Worm (Caenorhabditis elegans): ENCODE results near the gene F36A4.5.
A peak's percentile ranks its signal among the peaks of the same experiment; 100 is the strongest.

Gene F36A4.5

DNA sequence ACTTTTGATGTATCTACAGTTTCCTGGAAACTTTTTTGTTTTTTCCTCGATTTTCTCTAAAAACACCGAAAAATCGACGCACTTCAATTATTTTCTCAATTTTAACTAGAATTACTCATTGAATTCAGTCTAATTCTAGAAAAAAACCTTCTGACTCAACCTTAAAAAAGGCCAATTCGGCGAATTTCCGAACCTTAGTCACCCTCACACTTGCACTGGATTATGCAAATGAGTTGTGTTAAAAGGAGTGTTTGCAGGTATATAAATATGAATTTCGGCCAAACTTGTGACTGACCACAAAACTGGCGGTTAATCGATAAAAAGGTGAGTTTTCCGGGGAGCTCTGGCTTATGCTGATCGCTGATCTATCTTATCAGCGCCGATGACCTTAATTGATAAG, 18.8 kb upstream of the F36A4.5 start, which contains the start of gene ttr-20:
Gene ttr-20 (plus strand): TSS at position 301 of the 400 bp plus-strand sequence.
- no peak for TF ChIP-seq Y55F3AM.14 (GFP tag; optimal IDR thresholded peaks at IDR 0.05)
- no peak for TF ChIP-seq fos-1 (tag; optimal IDR thresholded peaks at IDR 0.05)
- no peak for TF ChIP-seq sma-9 (GFP tag; optimal IDR thresholded peaks at IDR 0.05)
- TF ChIP-seq sma-9 (tag; optimal IDR thresholded peaks at IDR 0.05): no peak
- no peak for TF ChIP-seq unc-62 (GFP tag; optimal IDR thresholded peaks at IDR 0.05)
- no peak for TF ChIP-seq lin-13 (GFP tag; optimal IDR thresholded peaks at IDR 0.05)
- TF ChIP-seq lin-11 (tag; optimal IDR thresholded peaks at IDR 0.05): no peak
- TF ChIP-seq egl-27 (tag; optimal IDR thresholded peaks at IDR 0.05): no peak
- TF ChIP-seq C34F6.9 (tag; optimal IDR thresholded peaks at IDR 0.05): no peak
- TF ChIP-seq aly-2 (tag; optimal IDR thresholded peaks at IDR 0.05): no peak
- TF ChIP-seq dmd-4 (tag; optimal IDR thresholded peaks at IDR 0.05): no peak
- TF ChIP-seq unc-55 (GFP tag; optimal IDR thresholded peaks at IDR 0.05): no peak
- TF ChIP-seq ceh-16 (tag; optimal IDR thresholded peaks at IDR 0.05): no peak
- no peak for TF ChIP-seq snpc-4 (tag; optimal IDR thresholded peaks at IDR 0.05)
- no peak for TF ChIP-seq sma-3 (GFP tag; optimal IDR thresholded peaks at IDR 0.05)

DNA sequence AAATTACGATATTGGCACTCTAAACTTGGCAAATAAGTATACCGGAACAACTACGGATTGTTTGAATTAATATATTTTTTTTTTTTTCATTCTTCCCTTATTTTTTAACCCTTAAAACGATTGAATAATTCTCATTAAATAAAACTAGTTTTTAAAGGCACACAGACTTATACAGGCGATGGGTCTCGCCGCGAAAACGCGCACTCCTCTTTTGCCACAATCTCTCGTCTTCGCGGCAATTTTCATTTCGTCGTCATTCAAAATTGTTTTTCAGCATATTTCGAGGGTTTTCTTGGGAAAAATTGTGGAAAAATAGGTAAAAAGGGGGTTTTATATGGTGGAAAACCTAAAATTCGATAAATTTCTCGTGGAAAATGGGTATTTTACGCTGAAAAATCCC, 18.0 kb upstream of the F36A4.5 start:
- TF ChIP-seq dmd-4 (tag; optimal IDR thresholded peaks at IDR 0.05) (no peak), elt-3 (tag; optimal IDR thresholded peaks at IDR 0.05) (no peak), F13H6.1 (tag; optimal IDR thresholded peaks at IDR 0.05) (peak; percentile 20), lin-13 (GFP tag; optimal IDR thresholded peaks at IDR 0.05) (peak; percentile 35), zag-1 (tag; optimal IDR thresholded peaks at IDR 0.05) (no peak), egl-27 (tag; optimal IDR thresholded peaks at IDR 0.05) (no peak), unc-39 (tag; optimal IDR thresholded peaks at IDR 0.05) (no peak), nhr-12 (tag; optimal IDR thresholded peaks at IDR 0.05) (no peak), unc-62 (GFP tag; optimal IDR thresholded peaks at IDR 0.05) (no peak), ZK546.5 (tag; optimal IDR thresholded peaks at IDR 0.05) (no peak), crh-2 (tag; optimal IDR thresholded peaks at IDR 0.05) (peak; percentile 11), nhr-11 (tag; optimal IDR thresholded peaks at IDR 0.05) (no peak), fos-1 (tag; optimal IDR thresholded peaks at IDR 0.05) (no peak), nhr-129 (tag; optimal IDR thresholded peaks at IDR 0.05) (no peak), ztf-1 (GFP tag; conservative IDR thresholded peaks at IDR 0.05) (no peak), snpc-4 (tag; optimal IDR thresholded peaks at IDR 0.05) (peak; percentile 42), C34F6.9 (tag; optimal IDR thresholded peaks at IDR 0.05) (peak; percentile 51), nhr-77 (tag; optimal IDR thresholded peaks at IDR 0.05) (no peak), ztf-4 (tag; optimal IDR thresholded peaks at IDR 0.05) (no peak), lin-39 (tag; optimal IDR thresholded peaks at IDR 0.05) (no peak), nhr-6 (tag; optimal IDR thresholded peaks at IDR 0.05) (no peak), gmeb-1 (tag; optimal IDR thresholded peaks at IDR 0.05) (peak; percentile 65), sma-9 (GFP tag; optimal IDR thresholded peaks at IDR 0.05) (peak; percentile 66), sma-9 (tag; optimal IDR thresholded peaks at IDR 0.05) (no peak), nhr-23 (tag; optimal IDR thresholded peaks at IDR 0.05) (no peak), peb-1 (tag; optimal IDR thresholded peaks at IDR 0.05) (no peak), elt-1 (tag; optimal IDR thresholded peaks at IDR 0.05) (no peak), nhr-10 (tag; optimal IDR thresholded peaks at IDR 0.05) (no peak), blmp-1 (tag; optimal IDR thresholded peaks at IDR 0.05; ENCODE audit: insufficient read depth) (no peak), nhr-237 (tag; optimal IDR thresholded peaks at IDR 0.05) (no peak), ztf-11 (tag; optimal IDR thresholded peaks at IDR 0.05) (no peak), nhr-25 (tag; optimal IDR thresholded peaks at IDR 0.05) (peak; percentile 33), sem-4 (tag; optimal IDR thresholded peaks at IDR 0.05) (no peak), mab-5 (tag; optimal IDR thresholded peaks at IDR 0.05) (no peak), ceh-82 (tag; optimal IDR thresholded peaks at IDR 0.05) (no peak), ceh-16 (tag; optimal IDR thresholded peaks at IDR 0.05) (no peak), skn-1 (tag; optimal IDR thresholded peaks at IDR 0.05) (no peak), aly-2 (tag; optimal IDR thresholded peaks at IDR 0.05) (no peak), mdl-1 (tag; optimal IDR thresholded peaks at IDR 0.05) (no peak), unc-55 (GFP tag; optimal IDR thresholded peaks at IDR 0.05) (peak; percentile 78), lsy-2 (tag; optimal IDR thresholded peaks at IDR 0.05) (peak; percentile 39 to 85), sma-3 (GFP tag; optimal IDR thresholded peaks at IDR 0.05) (peak; percentile 20), R02D3.7 (tag; optimal IDR thresholded peaks at IDR 0.05) (no peak), Y55F3AM.14 (GFP tag; optimal IDR thresholded peaks at IDR 0.05) (no peak), ama-1 (optimal IDR thresholded peaks at IDR 0.05) (no peak), lin-11 (tag; optimal IDR thresholded peaks at IDR 0.05) (peak; percentile 19), nhr-21 (tag; optimal IDR thresholded peaks at IDR 0.05) (peak; percentile 40), alr-1 (tag; optimal IDR thresholded peaks at IDR 0.05) (no peak), mbf-1 (tag; optimal IDR thresholded peaks at IDR 0.05) (no peak)
